Fruit fly (Drosophila melanogaster) Kc167 (cell line): ENCODE results near the gene CG17294.

Experiments
- h ChIP-seq: fragments of >200 bp; optimal IDR thresholded peaks from 3 replicates; lab custom pipeline; 2018; ENCODE audit warnings: missing external identifiers
- psq ChIP-seq: fragments of >200 bp; optimal IDR thresholded peaks from 2 replicates; lab custom pipeline; 2017; ENCODE audit warnings: missing external identifiers

DNA sequence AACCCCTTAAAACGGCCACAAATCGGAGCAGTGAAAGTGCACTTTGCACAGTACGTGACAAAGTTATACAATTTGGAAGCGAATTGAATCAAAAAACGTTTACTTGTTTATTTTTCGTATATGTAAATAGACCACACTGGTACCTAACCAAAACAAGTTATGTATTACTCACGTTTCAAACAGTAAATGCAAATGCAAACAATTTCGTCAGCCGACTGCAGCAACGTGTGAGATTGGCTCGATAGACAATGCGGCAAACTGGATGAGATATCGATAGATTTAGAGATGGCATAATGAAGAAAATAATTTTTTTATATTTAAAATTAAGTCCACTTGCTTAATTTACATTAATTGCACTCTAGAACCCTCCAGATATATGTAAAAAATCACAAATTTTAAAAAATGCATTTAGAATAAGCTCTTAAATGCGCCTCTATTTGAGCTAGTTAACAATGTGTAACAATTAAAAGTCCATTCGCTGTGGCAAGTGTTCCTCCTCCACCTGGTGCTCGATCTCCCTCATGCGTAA is 4.7 kb downstream of the CG17294 start, which contains the start of gene AlaRS:
- TF ChIP-seq psq (lab: Kevin White, UChicago) (no peak), h (lab: Kevin White, UChicago) (no peak)
